Fruit fly (Drosophila melanogaster) whole organism, embryonic: ENCODE measurements around the gene CG17321.

Source experiments
- Aef1 ChIP-seq: fragments of 200-800 bp; sonication (Bioruptor generic); IDR thresholded peaks from 3 replicates; pipeline ENCODE4 v1.3.6; 2022; ENCODE audit warnings: missing biosample characterization, missing genetic modification characterization
- CG1024 ChIP-seq: fragments of 200-800 bp; sonication (Bioruptor generic); IDR thresholded peaks from 2 replicates; pipeline ENCODE4 v1.3.6; 2022; ENCODE audit warnings: missing biosample characterization, missing genetic modification characterization
- CG11560 ChIP-seq: fragments of 200-800 bp; sonication (Bioruptor generic); IDR thresholded peaks from 3 replicates; pipeline ENCODE4 v1.3.6; 2022; ENCODE audit warnings: missing biosample characterization, missing genetic modification characterization
- CG11696 ChIP-seq: fragments of 200-800 bp; sonication (Bioruptor generic); IDR thresholded peaks from 2 replicates; pipeline ENCODE4 v1.3.6; 2022; ENCODE audit warnings: missing biosample characterization, missing genetic modification characterization
- CG12104 ChIP-seq: fragments of 200-800 bp; sonication (Bioruptor generic); optimal IDR thresholded peaks from 3 replicates; lab custom pipeline; 2016; ENCODE audit warnings: missing biosample characterization, missing genetic modification characterization
- CG13287 ChIP-seq: fragments of 200-800 bp; sonication (Bioruptor generic); IDR thresholded peaks from 2 replicates; pipeline ENCODE4 v1.3.6; 2022; ENCODE audit warnings: missing biosample characterization, missing genetic modification characterization; ENCODE audit not compliant: partially characterized antibody
- CG13894 ChIP-seq: fragments of 200-800 bp; sonication (Bioruptor generic); optimal IDR thresholded peaks from 3 replicates; lab custom pipeline; 2018; ENCODE audit warnings: missing biosample characterization, mild to moderate bottlenecking, missing genetic modification characterization, moderate library complexity
- CG15011 ChIP-seq: fragments of 200-800 bp; sonication (Bioruptor generic); optimal IDR thresholded peaks from 3 replicates; lab custom pipeline; 2018; ENCODE audit warnings: missing biosample characterization, mild to moderate bottlenecking, missing genetic modification characterization
- CG15479 ChIP-seq: fragments of 200-800 bp; sonication (Bioruptor generic); optimal IDR thresholded peaks from 3 replicates; lab custom pipeline; 2019; ENCODE audit warnings: missing biosample characterization, mild to moderate bottlenecking, missing genetic modification characterization, moderate library complexity
- CG15601 ChIP-seq: fragments of 200-800 bp; sonication (Bioruptor generic); optimal IDR thresholded peaks from 3 replicates; lab custom pipeline; 2019; ENCODE audit warnings: missing biosample characterization, mild to moderate bottlenecking, missing genetic modification characterization, moderate library complexity
- CG16815 ChIP-seq: fragments of 200-800 bp; sonication (Bioruptor generic); optimal IDR thresholded peaks from 3 replicates; lab custom pipeline; 2017; ENCODE audit warnings: missing biosample characterization, mild to moderate bottlenecking, missing genetic modification characterization
- CG17186 ChIP-seq: fragments of 200-800 bp; sonication (Bioruptor generic); optimal IDR thresholded peaks from 3 replicates; lab custom pipeline; 2017; ENCODE audit warnings: missing biosample characterization, missing genetic modification reagents, missing genetic modification characterization
- CG17328 ChIP-seq: fragments of 200-800 bp; sonication (Bioruptor generic); IDR thresholded peaks from 2 replicates; pipeline ENCODE4 v1.3.6; 2022; ENCODE audit warnings: missing biosample characterization, missing genetic modification characterization
- CG17912 ChIP-seq: fragments of 200-800 bp; sonication (Bioruptor generic); optimal IDR thresholded peaks from 2 replicates; lab custom pipeline; 2018; ENCODE audit warnings: missing biosample characterization, mild to moderate bottlenecking, missing genetic modification characterization
- CG1792 ChIP-seq: fragments of 200-800 bp; sonication (Bioruptor generic); optimal IDR thresholded peaks from 2 replicates; lab custom pipeline; 2016; ENCODE audit warnings: missing biosample characterization, missing genetic modification characterization
- CG18011 ChIP-seq: fragments of 200-800 bp; sonication (Bioruptor generic); optimal IDR thresholded peaks from 2 replicates; lab custom pipeline; 2017; ENCODE audit warnings: missing biosample characterization, missing genetic modification characterization, mild to moderate bottlenecking, moderate library complexity, missing genotype
- CG18619 ChIP-seq: fragments of 200-800 bp; sonication (Bioruptor generic); optimal IDR thresholded peaks from 3 replicates; lab custom pipeline; 2017; ENCODE audit warnings: missing biosample characterization, mild to moderate bottlenecking, missing genetic modification characterization
- CG2199 ChIP-seq: fragments of 200-800 bp; sonication (Bioruptor generic); IDR thresholded peaks from 3 replicates; pipeline ENCODE4 v1.3.6; 2022; ENCODE audit warnings: missing biosample characterization, missing genetic modification characterization
- CG2712 ChIP-seq: fragments of 200-800 bp; optimal IDR thresholded peaks from 3 replicates; lab custom pipeline; 2019; ENCODE audit warnings: missing biosample characterization, mild to moderate bottlenecking, missing genetic modification characterization, moderate library complexity
- CG2889 ChIP-seq: fragments of 200-800 bp; sonication (Bioruptor generic); IDR thresholded peaks from 3 replicates; pipeline ENCODE4 v1.3.6; 2022; ENCODE audit warnings: missing biosample characterization, missing genetic modification characterization
- CG31224 ChIP-seq: fragments of 200-800 bp; sonication (Bioruptor generic); IDR thresholded peaks from 2 replicates; pipeline ENCODE4 v1.3.6; 2022; ENCODE audit warnings: missing biosample characterization, missing genetic modification characterization
- CG4328 ChIP-seq: fragments of 200-800 bp; sonication (Bioruptor generic); optimal IDR thresholded peaks from 3 replicates; lab custom pipeline; 2017; ENCODE audit warnings: missing biosample characterization, missing genetic modification reagents, missing genetic modification characterization
- CG7928 ChIP-seq: fragments of 200-800 bp; sonication (Bioruptor generic); optimal IDR thresholded peaks from 2 replicates; lab custom pipeline; 2017; ENCODE audit warnings: missing biosample characterization, mild to moderate bottlenecking, missing genetic modification characterization
- CG8359 ChIP-seq: fragments of 200-800 bp; sonication (Bioruptor generic); optimal IDR thresholded peaks from 2 replicates; lab custom pipeline; 2017; ENCODE audit warnings: missing biosample characterization, mild to moderate bottlenecking, missing genetic modification characterization, borderline replicate concordance
- CG9609 ChIP-seq: fragments of 200-800 bp; sonication (Bioruptor generic); optimal IDR thresholded peaks from 3 replicates; lab custom pipeline; 2016; ENCODE audit warnings: missing biosample characterization, missing genetic modification characterization
- Dad ChIP-seq: fragments of 200-800 bp; sonication (Bioruptor generic); optimal IDR thresholded peaks from 3 replicates; lab custom pipeline; 2016; ENCODE audit warnings: missing biosample characterization, missing genetic modification characterization
- Dll ChIP-seq: fragments of 200-800 bp; sonication (Bioruptor generic); IDR thresholded peaks from 4 replicates; pipeline ENCODE4 v1.3.6; 2022; ENCODE audit warnings: missing biosample characterization, missing genetic modification characterization; ENCODE audit not compliant: partially characterized antibody
- Doc3 ChIP-seq: fragments of 200-800 bp; sonication (Bioruptor generic); IDR thresholded peaks from 3 replicates; pipeline ENCODE4 v1.3.6; 2022; ENCODE audit warnings: missing biosample characterization, missing genetic modification characterization; ENCODE audit not compliant: partially characterized antibody
- Eip74EF ChIP-seq, 2 experiments: fragments of 200-800 bp in 1 of 2; fragments of >200 bp in 1 of 2; sonication (Bioruptor generic) in 1 of 2; optimal IDR thresholded peaks; 2 replicates each; lab custom pipeline; 2017 to 2019; ENCODE audit warnings: missing biosample characterization in 2 of 2, missing genetic modification characterization in 2 of 2, mild to moderate bottlenecking in 1 of 2, moderate library complexity in 1 of 2
- Fer3 ChIP-seq: fragments of 200-800 bp; sonication (Bioruptor generic); optimal IDR thresholded peaks from 2 replicates; lab custom pipeline; 2018; ENCODE audit warnings: missing biosample characterization, mild to moderate bottlenecking, missing genetic modification characterization, moderate library complexity
- Med ChIP-seq: fragments of 200-800 bp; sonication (Bioruptor generic); peaks from one replicate; lab custom pipeline; 2016; ENCODE audit warnings: missing biosample characterization, missing genetic modification characterization, mild to moderate bottlenecking, inconsistent platforms, moderate library complexity
- NC2β ChIP-seq: fragments of 200-800 bp; sonication (Bioruptor generic); optimal IDR thresholded peaks from 2 replicates; lab custom pipeline; 2016; ENCODE audit warnings: missing biosample characterization, missing genetic modification characterization
- Nf-YB ChIP-seq: fragments of 200-800 bp; sonication (Bioruptor generic); optimal IDR thresholded peaks from 3 replicates; lab custom pipeline; 2019; ENCODE audit warnings: missing biosample characterization, mild to moderate bottlenecking, missing genetic modification characterization, moderate library complexity
- Pdp1 ChIP-seq, 2 experiments: fragments of 200-800 bp; sonication (Bioruptor generic); optimal IDR thresholded peaks; 3 replicates each; lab custom pipeline; 2016; ENCODE audit warnings: missing biosample characterization in 2 of 2, missing genetic modification characterization in 2 of 2, mild to moderate bottlenecking in 1 of 2, moderate library complexity in 1 of 2
- Sox102F ChIP-seq: fragments of 200-800 bp; sonication (Bioruptor generic); optimal IDR thresholded peaks from 2 replicates; lab custom pipeline; 2018; ENCODE audit warnings: missing biosample characterization, mild to moderate bottlenecking, missing genetic modification characterization, moderate library complexity
- TFAM ChIP-seq: fragments of 200-800 bp; sonication (Bioruptor generic); optimal IDR thresholded peaks from 2 replicates; lab custom pipeline; 2017; ENCODE audit warnings: missing biosample characterization, missing genetic modification characterization, inconsistent platforms
- al ChIP-seq: fragments of 200-800 bp; sonication (Bioruptor generic); IDR thresholded peaks from 2 replicates; pipeline ENCODE4 v1.3.6; 2022; ENCODE audit warnings: missing biosample characterization, missing genetic modification characterization
- fd102C ChIP-seq: fragments of 200-800 bp; sonication (Bioruptor generic); optimal IDR thresholded peaks from 2 replicates; lab custom pipeline; 2018; ENCODE audit warnings: missing biosample characterization, mild to moderate bottlenecking, missing genetic modification characterization, moderate library complexity
- ftz-f1 ChIP-seq: fragments of 200-800 bp; sonication (Bioruptor generic); optimal IDR thresholded peaks from 2 replicates; lab custom pipeline; 2016; ENCODE audit warnings: missing biosample characterization, missing genetic modification characterization
- gcm ChIP-seq: fragments of 200-800 bp; sonication (Bioruptor generic); optimal IDR thresholded peaks from 2 replicates; lab custom pipeline; 2019; ENCODE audit warnings: missing biosample characterization, mild to moderate bottlenecking, missing genetic modification characterization, moderate library complexity
- gsb ChIP-seq: fragments of 200-800 bp; sonication (Bioruptor generic); IDR thresholded peaks from 2 replicates; pipeline ENCODE4 v1.3.6; 2022; ENCODE audit warnings: missing biosample characterization, missing genetic modification characterization
- jing ChIP-seq: fragments of 200-800 bp; sonication (Bioruptor generic); optimal IDR thresholded peaks from 2 replicates; lab custom pipeline; 2018; ENCODE audit warnings: missing biosample characterization, mild to moderate bottlenecking, missing genetic modification characterization
- lmd ChIP-seq: fragments of 200-800 bp; sonication (Bioruptor generic); IDR thresholded peaks from 2 replicates; pipeline ENCODE4 v1.3.6; 2022; ENCODE audit warnings: missing biosample characterization, missing genetic modification characterization
- nerfin-2 ChIP-seq: fragments of 200-800 bp; sonication (Bioruptor generic); IDR thresholded peaks from 2 replicates; pipeline ENCODE4 v1.3.6; 2022; ENCODE audit warnings: missing biosample characterization, missing genetic modification characterization; ENCODE audit not compliant: partially characterized antibody
- pita ChIP-seq: fragments of 200-800 bp; sonication (Bioruptor generic); optimal IDR thresholded peaks from 2 replicates; lab custom pipeline; 2017; ENCODE audit warnings: missing biosample characterization, mild to moderate bottlenecking, missing genetic modification characterization
- schlank ChIP-seq: fragments of 200-800 bp; sonication (Bioruptor generic); optimal IDR thresholded peaks from 2 replicates; lab custom pipeline; 2018; ENCODE audit warnings: missing biosample characterization, mild to moderate bottlenecking, missing genetic modification characterization
- twi ChIP-seq: fragments of 200-800 bp; optimal IDR thresholded peaks from 2 replicates; lab custom pipeline; 2019; ENCODE audit warnings: missing biosample characterization, mild to moderate bottlenecking, missing genetic modification characterization, moderate library complexity

CG17321 gene

DNA sequence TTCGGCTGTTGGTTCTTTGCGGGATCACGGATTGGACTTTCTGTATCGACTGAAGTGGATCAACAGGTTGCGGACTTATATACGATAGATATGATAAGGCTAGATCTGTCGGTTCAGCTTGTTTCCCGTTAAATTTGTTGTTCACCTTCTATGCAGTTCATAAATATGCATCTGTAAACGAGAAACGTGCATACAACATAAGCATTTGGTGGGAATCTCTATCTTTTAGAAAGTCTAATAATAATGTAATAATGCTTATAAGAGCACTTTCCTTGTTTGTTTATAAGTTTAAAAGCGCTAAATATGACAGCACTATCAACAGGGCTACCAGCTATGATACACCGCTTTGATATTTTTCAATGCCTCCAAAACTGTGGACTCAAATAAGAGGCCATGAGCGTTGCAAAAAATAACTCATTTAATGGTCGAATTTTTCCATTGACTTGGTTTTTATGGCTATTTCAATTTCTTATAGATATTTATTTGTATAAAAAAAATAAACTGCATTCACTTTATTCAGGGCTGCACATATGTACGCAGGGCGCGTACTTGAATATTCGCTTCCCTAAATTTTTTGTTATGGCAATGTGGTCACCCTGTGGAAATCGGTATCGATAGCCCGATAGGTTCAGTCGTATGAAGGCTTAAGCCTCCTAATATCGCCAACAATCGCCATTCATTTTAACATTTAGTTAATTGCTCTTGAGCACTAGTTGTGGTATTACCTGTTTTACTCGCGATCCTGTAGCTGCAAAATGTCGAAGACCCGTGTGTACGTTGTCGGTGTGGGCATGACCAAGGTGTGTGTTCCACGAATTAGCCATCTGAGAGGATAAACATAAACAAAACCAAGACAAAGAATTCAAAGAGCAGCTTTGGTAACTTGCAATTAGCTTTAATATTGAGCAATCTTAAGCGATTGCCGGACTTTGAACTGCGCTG is 14.1 kb upstream of the CG17321 start, which contains the start of the genes CG17597 and ScpX (continued):
- TF ChIP-seq CG2199 (GFP tag; lab: Robert Waterston, UW): no peak
- no peak for TF ChIP-seq ftz-f1
- TF ChIP-seq lmd (GFP tag; lab: Robert Waterston, UW): peak; percentile 70
- TF ChIP-seq CG18011 (GFP tag; lab: Kevin White, UChicago): peak; percentile 36
- TF ChIP-seq jing (GFP tag; lab: Kevin White, UChicago): peak; percentile 31
- peak; percentile 48 for TF ChIP-seq Fer3
- peak; percentile 21 for TF ChIP-seq NC2β (GFP tag; lab: Kevin White, UChicago)
- TF ChIP-seq CG15479 (GFP tag; lab: Kevin White, UChicago): no peak
- peak; percentile 27 for TF ChIP-seq Nf-YB (GFP tag; lab: Kevin White, UChicago)
- peak; percentile 39 for TF ChIP-seq CG15011
- peak; percentile 23 for TF ChIP-seq CG1024 (GFP tag; lab: Robert Waterston, UW)
- peak; percentile 82 for TF ChIP-seq nerfin-2 (GFP tag; lab: Robert Waterston, UW)
- TF ChIP-seq CG18619 (GFP tag; lab: Kevin White, UChicago): peak; percentile 44
- TF ChIP-seq CG16815 (GFP tag; lab: Kevin White, UChicago): peak; percentile 26
- no peak; the same call in 1 of the 2 replicates for TF ChIP-seq CG17328 (GFP tag; lab: Robert Waterston, UW)
- peak; percentile 89 for TF ChIP-seq CG17186
- TF ChIP-seq Doc3 (GFP tag; lab: Robert Waterston, UW): peak; percentile 78
- TF ChIP-seq CG13287 (GFP tag; lab: Robert Waterston, UW): peak; percentile 86
- TF ChIP-seq CG2712: peak; percentile 67
- TF ChIP-seq TFAM: no peak
- no peak for TF ChIP-seq gsb (GFP tag; lab: Robert Waterston, UW)
- peak; percentile 83 for TF ChIP-seq Dll
- TF ChIP-seq al (GFP tag; lab: Robert Waterston, UW): no peak; the same call in 1 of the 2 replicates
- TF ChIP-seq Aef1 (GFP tag; lab: Robert Waterston, UW): 0 out of 3 replicates have a peak, but pooled peaks have one; percentile 21
- TF ChIP-seq Pdp1 (GFP tag; optimal IDR thresholded peaks at IDR 0.05; lab: Kevin White, UChicago): peak; percentile 50 to 74
- TF ChIP-seq CG12104 (GFP tag; lab: Kevin White, UChicago): peak; percentile 71
- peak; percentile 59 for TF ChIP-seq Sox102F (GFP tag; lab: Kevin White, UChicago)
- TF ChIP-seq Dad (GFP tag; lab: Kevin White, UChicago): peak; percentile 36
- peak; percentile 47 for TF ChIP-seq fd102C (GFP tag; lab: Kevin White, UChicago)
- TF ChIP-seq gcm (GFP tag; lab: Kevin White, UChicago): peak; percentile 6
- TF ChIP-seq CG31224: peak; percentile 19; the same call in 1 of the 2 replicates
- TF ChIP-seq CG9609 (GFP tag; lab: Kevin White, UChicago): peak; percentile 32
- no peak for TF ChIP-seq CG11696 (GFP tag; lab: Robert Waterston, UW)
- TF ChIP-seq CG7928 (GFP tag; lab: Kevin White, UChicago): peak; percentile 99
- peak; percentile 33 for TF ChIP-seq pita (GFP tag; lab: Kevin White, UChicago)
- TF ChIP-seq twi (tag; lab: Kevin White, UChicago): peak; percentile 54
- peak; percentile 82 for TF ChIP-seq CG11560 (tag; lab: Robert Waterston, UW)
- TF ChIP-seq CG2889 (GFP tag; lab: Robert Waterston, UW): no peak
- peak; percentile 29 for TF ChIP-seq CG4328 (GFP tag; lab: Kevin White, UChicago)
- peak; percentile 47 for TF ChIP-seq CG1792
- no peak for TF ChIP-seq CG17912 (GFP tag; lab: Kevin White, UChicago)
- peak; percentile 57 for TF ChIP-seq CG13894 (tag; lab: Kevin White, UChicago)
- peak; percentile 46 for TF ChIP-seq CG15601 (tag; lab: Kevin White, UChicago)
- no peak for TF ChIP-seq CG8359 (GFP tag; lab: Kevin White, UChicago)
- no peak for TF ChIP-seq schlank (tag; lab: Kevin White, UChicago)
- no peak for TF ChIP-seq Eip74EF (GFP tag; optimal IDR thresholded peaks at IDR 0.05; lab: Kevin White, UChicago)
- TF ChIP-seq Med (GFP tag; lab: Kevin White, UChicago): peak; percentile 89
